Worm (Caenorhabditis elegans): ENCODE measurements around the gene srw-62.

ce11 chrII:7778273-7778672 lies 46.9 kb upstream of the srw-62 start:
- TF ChIP-seq R02D3.7 (tag; optimal IDR thresholded peaks at IDR 0.05) (no peak), hmg-1.1 (GFP tag; IDR thresholded peaks at IDR 0.05) (no peak), dmd-8 (GFP tag; IDR thresholded peaks at IDR 0.05) (no peak), lin-39 (tag; optimal IDR thresholded peaks at IDR 0.05) (no peak), ceh-82 (tag; optimal IDR thresholded peaks at IDR 0.05) (no peak), nhr-28 (tag; optimal IDR thresholded peaks at IDR 0.05) (no peak), Y105C5A.15 (GFP tag; IDR thresholded peaks at IDR 0.05) (no peak), snpc-4 (tag; optimal IDR thresholded peaks at IDR 0.05) (no peak), rbr-2 (tag; optimal IDR thresholded peaks at IDR 0.05) (no peak), mep-1 (tag; optimal IDR thresholded peaks at IDR 0.05) (no peak), pha-4 (GFP tag; IDR thresholded peaks at IDR 0.05) (no peak), pha-4 (tag; optimal IDR thresholded peaks at IDR 0.05) (no peak), lin-1 (GFP tag; IDR thresholded peaks at IDR 0.05) (no peak), lsy-2 (tag; optimal IDR thresholded peaks at IDR 0.05) (no peak)
